Worm (Caenorhabditis elegans) whole organism, young adult: ENCODE data around the gene C50B6.9.

Experiments
- F10E7.11 ChIP-seq: sonication (generic microtip); optimal IDR thresholded peaks from 2 replicates; lab custom pipeline; 2017; ENCODE audit warnings: mild to moderate bottlenecking, missing genetic modification characterization, moderate library complexity, missing compliant biosample characterization
- ceh-91 ChIP-seq: fragments of 200-800 bp; sonication (Bioruptor generic); IDR thresholded peaks from 2 replicates; pipeline ENCODE4 v1.3.6; 2022; ENCODE audit warnings: missing genetic modification reagents, missing genetic modification characterization, missing compliant biosample characterization
- hmg-1.2 ChIP-seq: fragments of 200-800 bp; sonication (Bioruptor generic); IDR thresholded peaks from 2 replicates; pipeline ENCODE4 v1.3.6; 2022; ENCODE audit warnings: missing genetic modification reagents, missing genetic modification characterization, missing compliant biosample characterization
- hsf-1 ChIP-seq: fragments of 200-800 bp; sonication (Bioruptor generic); IDR thresholded peaks from 2 replicates; pipeline ENCODE4 v1.3.6; 2022; ENCODE audit warnings: missing genetic modification reagents, missing genetic modification characterization, missing compliant biosample characterization

ce11 chrV:13301443-13301842 is 34.7 kb upstream of the C50B6.9 start, which contains the start of gene ceh-79:
- no peak for TF ChIP-seq hsf-1 (GFP tag; lab: Robert Waterston, UW)
- TF ChIP-seq hmg-1.2 (GFP tag; lab: Robert Waterston, UW) = no peak
- no peak for TF ChIP-seq ceh-91
- no peak for TF ChIP-seq F10E7.11 (tag; lab: Kevin White, UChicago)
